Worm (Caenorhabditis elegans): ENCODE data around the gene F59C12.3.

ce11 chrX:16602457-16602856 is 6.9 kb downstream of the F59C12.3 start, which contains the start of gene F59C12.4:
- no peak for TF ChIP-seq snpc-4 (tag; optimal IDR thresholded peaks at IDR 0.05)
- no peak for TF ChIP-seq lin-13 (GFP tag; optimal IDR thresholded peaks at IDR 0.05)

Data from whole organism, L2 larva.